Worm (Caenorhabditis elegans) whole organism, L3 larva: ENCODE results near the gene M01D1.12.

ENCODE experiments used
- ama-1 ChIP-seq: fragments of 150-350 bp; optimal IDR thresholded peaks from 2 replicates; lab custom pipeline; 2018
- lin-15B ChIP-seq: fragments of 150-350 bp; optimal IDR thresholded peaks from 2 replicates; lab custom pipeline; 2014; ENCODE audit warnings: missing biosample characterization, missing genetic modification characterization

DNA sequence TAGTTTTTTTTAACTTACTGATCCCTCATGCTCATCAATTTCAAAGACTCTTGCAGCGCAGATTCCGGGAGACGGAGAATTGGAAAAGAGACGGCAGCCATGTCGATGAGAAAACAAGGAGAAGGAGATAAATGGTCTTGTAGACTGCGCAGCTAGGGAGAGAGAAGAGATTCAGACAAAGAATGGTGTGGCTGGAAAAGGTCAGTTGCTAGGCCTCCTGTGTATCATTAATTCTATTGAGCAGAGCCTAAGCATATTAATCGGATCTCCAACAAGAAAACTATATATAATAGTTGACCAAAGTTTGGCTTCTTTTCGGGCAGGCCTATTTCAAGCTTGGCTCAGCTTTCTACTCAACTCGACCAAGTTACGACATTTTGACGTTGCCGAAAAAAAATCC is 27.3 kb upstream of the M01D1.12 start, which contains the start of gene fbxb-29:
- TF ChIP-seq lin-15B (tag; lab: Kevin White, UChicago) (no peak), ama-1 (lab: Kevin White, UChicago) (no peak)
